Worm (Caenorhabditis elegans) whole organism, L3 larva: ENCODE results near the gene B0563.8.
"Not testable (repeated sequence)": the region's sequence is repeated elsewhere in the genome, so short reads cannot be mapped to it uniquely, and the experiment has no call there.

Experiments
- R02D3.7 ChIP-seq: fragments of 150-350 bp; optimal IDR thresholded peaks from 2 replicates; lab custom pipeline; 2014; ENCODE audit warnings: missing biosample characterization, missing genetic modification characterization
- ZK546.5 ChIP-seq: sonication (generic microtip); optimal IDR thresholded peaks from 2 replicates; lab custom pipeline; 2017; ENCODE audit warnings: missing biosample characterization, missing genetic modification characterization
- ceh-82 ChIP-seq: fragments of 150-350 bp; optimal IDR thresholded peaks from 2 replicates; lab custom pipeline; 2014; ENCODE audit warnings: missing biosample characterization, missing genetic modification characterization
- ceh-9 ChIP-seq: sonication (generic microtip); optimal IDR thresholded peaks from 2 replicates; lab custom pipeline; 2018; ENCODE audit warnings: missing biosample characterization, missing genetic modification characterization
- daf-12 ChIP-seq: fragments of 150-350 bp; optimal IDR thresholded peaks from 2 replicates; lab custom pipeline; 2014; ENCODE audit warnings: missing biosample characterization, missing genetic modification reagents, missing genetic modification characterization
- egl-27 ChIP-seq: sonication (generic microtip); optimal IDR thresholded peaks from 4 replicates; lab custom pipeline; 2017; ENCODE audit warnings: missing biosample characterization, missing genetic modification reagents, missing genetic modification characterization
- egl-5 ChIP-seq: fragments of 150-350 bp; optimal IDR thresholded peaks from 2 replicates; lab custom pipeline; 2017; ENCODE audit warnings: missing biosample characterization, missing genetic modification reagents, missing genetic modification characterization, inconsistent platforms
- elt-1 ChIP-seq: fragments of 150-350 bp; optimal IDR thresholded peaks from 2 replicates; lab custom pipeline; 2014; ENCODE audit warnings: missing biosample characterization, missing genetic modification characterization
- eor-1 ChIP-seq, 2 experiments: fragments of 150-350 bp; optimal IDR thresholded peaks; 2 replicates each; lab custom pipeline; 2014 to 2018; ENCODE audit warnings: missing biosample characterization in 2 of 2, missing genetic modification characterization in 2 of 2
- fkh-10 ChIP-seq: sonication (generic microtip); optimal IDR thresholded peaks from 2 replicates; lab custom pipeline; 2017; ENCODE audit warnings: missing biosample characterization, missing genetic modification reagents, missing genetic modification characterization
- fkh-2 ChIP-seq: fragments of 150-350 bp; optimal IDR thresholded peaks from 2 replicates; lab custom pipeline; 2014; ENCODE audit warnings: missing biosample characterization, missing genetic modification reagents, missing genetic modification characterization
- fos-1 ChIP-seq: fragments of 150-350 bp; optimal IDR thresholded peaks from 2 replicates; lab custom pipeline; 2014; ENCODE audit warnings: missing biosample characterization, missing genetic modification characterization
- hmg-11 ChIP-seq: sonication (generic microtip); optimal IDR thresholded peaks from 2 replicates; lab custom pipeline; 2016; ENCODE audit warnings: missing genetic modification characterization, missing compliant biosample characterization
- lin-15B ChIP-seq: fragments of 150-350 bp; optimal IDR thresholded peaks from 2 replicates; lab custom pipeline; 2014; ENCODE audit warnings: missing biosample characterization, missing genetic modification characterization
- lin-39 ChIP-seq: fragments of 150-350 bp; optimal IDR thresholded peaks from 2 replicates; lab custom pipeline; 2018; ENCODE audit warnings: missing biosample characterization, missing genetic modification reagents, missing genetic modification characterization
- mdl-1 ChIP-seq: fragments of 150-350 bp; optimal IDR thresholded peaks from 2 replicates; lab custom pipeline; 2014; ENCODE audit warnings: missing biosample characterization, missing genetic modification characterization
- mml-1 ChIP-seq: fragments of 150-350 bp; sonication (generic microtip); optimal IDR thresholded peaks from 3 replicates; lab custom pipeline; 2014; ENCODE audit warnings: missing biosample characterization, missing genetic modification characterization
- nfya-1 ChIP-seq: sonication (generic microtip); optimal IDR thresholded peaks from 2 replicates; lab custom pipeline; 2017; ENCODE audit warnings: missing genetic modification characterization, mild to moderate bottlenecking, missing compliant biosample characterization, antibody characterized with exemption, moderate library complexity; ENCODE audit not compliant: insufficient read depth
- nhr-11 ChIP-seq: fragments of 150-350 bp; optimal IDR thresholded peaks from 2 replicates; lab custom pipeline; 2014; ENCODE audit warnings: missing biosample characterization, missing genetic modification characterization
- nhr-12 ChIP-seq: fragments of 150-350 bp; optimal IDR thresholded peaks from 2 replicates; lab custom pipeline; 2014; ENCODE audit warnings: missing biosample characterization, missing genetic modification characterization
- nhr-237 ChIP-seq: fragments of 150-350 bp; optimal IDR thresholded peaks from 2 replicates; lab custom pipeline; 2014; ENCODE audit warnings: missing biosample characterization, missing genetic modification characterization
- nhr-25 ChIP-seq: sonication (generic microtip); optimal IDR thresholded peaks from 2 replicates; lab custom pipeline; 2017; ENCODE audit warnings: missing biosample characterization, missing genetic modification characterization
- nhr-28 ChIP-seq: fragments of 150-350 bp; optimal IDR thresholded peaks from 2 replicates; lab custom pipeline; 2014; ENCODE audit warnings: missing biosample characterization, missing genetic modification characterization
- nhr-43 ChIP-seq: sonication (generic microtip); optimal IDR thresholded peaks from 2 replicates; lab custom pipeline; 2016; ENCODE audit warnings: mild to moderate bottlenecking, missing genetic modification characterization, missing compliant biosample characterization; ENCODE audit not compliant: poor library complexity, severe bottlenecking
- nhr-76 ChIP-seq: fragments of 150-350 bp; sonication (generic microtip); optimal IDR thresholded peaks from 5 replicates; lab custom pipeline; 2014; ENCODE audit warnings: missing biosample characterization, missing genetic modification characterization
- nhr-77 ChIP-seq: fragments of 150-350 bp; optimal IDR thresholded peaks from 2 replicates; lab custom pipeline; 2014; ENCODE audit warnings: missing biosample characterization, missing genetic modification characterization
- pha-4 ChIP-seq: fragments of 150-350 bp; optimal IDR thresholded peaks from 2 replicates; lab custom pipeline; 2014; ENCODE audit warnings: missing biosample characterization, missing genetic modification reagents, missing genetic modification characterization
- pqm-1 ChIP-seq: fragments of 150-350 bp; optimal IDR thresholded peaks from 2 replicates; lab custom pipeline; 2017; ENCODE audit warnings: missing biosample characterization, missing genetic modification characterization, inconsistent platforms
- sea-2 ChIP-seq: fragments of 150-350 bp; sonication (generic microtip); optimal IDR thresholded peaks from 4 replicates; lab custom pipeline; 2014; ENCODE audit warnings: missing biosample characterization, missing genetic modification reagents, missing genetic modification characterization
- snpc-4 ChIP-seq: fragments of 150-350 bp; optimal IDR thresholded peaks from 2 replicates; lab custom pipeline; 2014; ENCODE audit warnings: missing biosample characterization, missing genetic modification characterization
- tbx-2 ChIP-seq: sonication (generic microtip); optimal IDR thresholded peaks from 2 replicates; lab custom pipeline; 2016; ENCODE audit warnings: mild to moderate bottlenecking, missing genetic modification characterization, missing compliant biosample characterization
- unc-39 ChIP-seq: sonication (generic microtip); optimal IDR thresholded peaks from 4 replicates; lab custom pipeline; 2017; ENCODE audit warnings: missing biosample characterization, missing genetic modification characterization
- ztf-4 ChIP-seq: fragments of 150-350 bp; optimal IDR thresholded peaks from 2 replicates; lab custom pipeline; 2014; ENCODE audit warnings: missing biosample characterization, missing genetic modification characterization

Gene B0563.8

DNA sequence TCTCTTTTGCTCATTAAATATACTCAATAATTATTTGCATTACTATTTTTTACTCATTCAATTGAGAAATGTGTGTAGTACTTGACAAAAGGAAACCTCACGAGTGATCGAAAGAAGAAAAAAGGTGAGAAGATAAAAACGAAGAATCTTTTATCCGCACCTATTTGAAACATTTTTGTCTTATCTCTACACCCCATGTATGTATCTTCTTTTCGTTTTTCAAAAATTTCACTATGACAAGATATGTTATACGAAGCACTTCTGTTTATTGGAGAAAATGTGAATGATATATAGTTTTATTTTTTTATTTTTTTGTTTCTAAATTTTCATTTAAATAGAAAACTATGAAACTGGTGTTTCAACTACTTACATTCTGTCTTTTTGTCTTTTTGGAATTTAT, 30.7 kb upstream of the B0563.8 start:
- TF ChIP-seq ZK546.5 (tag; lab: Kevin White, UChicago) (no peak), nhr-12 (tag; lab: Kevin White, UChicago) (no peak), pha-4 (tag; lab: Kevin White, UChicago) (no peak), egl-27 (tag; lab: Kevin White, UChicago) (no peak), mml-1 (no peak), fkh-10 (GFP tag; lab: Kevin White, UChicago) (no peak), sea-2 (GFP tag; lab: Kevin White, UChicago) (no peak), pqm-1 (tag; lab: Kevin White, UChicago) (no peak), egl-5 (tag; lab: Kevin White, UChicago) (no peak), tbx-2 (tag; lab: Kevin White, UChicago) (no peak), nhr-76 (tag; lab: Kevin White, UChicago) (no peak), nhr-11 (no peak), nhr-237 (tag; lab: Kevin White, UChicago) (no peak), ceh-9 (tag; lab: Kevin White, UChicago) (no peak), ztf-4 (no peak), R02D3.7 (no peak), nfya-1 (tag; lab: Kevin White, UChicago) (no peak)

DNA sequence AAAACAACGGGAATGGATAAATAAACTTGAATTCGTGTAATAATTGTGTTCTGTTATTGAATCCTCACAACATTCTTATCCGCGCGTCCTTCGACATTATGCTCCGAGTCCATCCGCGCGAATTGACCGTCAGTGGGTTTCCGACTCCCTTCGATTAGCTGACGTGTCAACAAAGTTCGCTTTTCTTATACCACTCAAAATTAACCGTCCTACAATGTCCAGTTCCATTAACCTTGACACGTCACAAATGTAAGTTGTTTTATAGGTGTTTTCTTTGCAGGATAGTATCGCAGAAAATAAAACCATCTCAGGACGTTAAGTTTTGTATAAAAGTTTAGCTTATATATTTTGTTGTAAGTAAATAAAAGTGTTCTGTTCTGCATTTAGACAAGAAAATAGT, 29.2 kb upstream of the B0563.8 start, which contains the start of gene crb-3:
TSS of gene crb-3 (plus strand) at position 301 of the 400 bp plus-strand sequence.
- TF ChIP-seq nfya-1 (tag; lab: Kevin White, UChicago); R02D3.7; mdl-1 (tag; lab: Kevin White, UChicago): not testable (repeated sequence)

DNA sequence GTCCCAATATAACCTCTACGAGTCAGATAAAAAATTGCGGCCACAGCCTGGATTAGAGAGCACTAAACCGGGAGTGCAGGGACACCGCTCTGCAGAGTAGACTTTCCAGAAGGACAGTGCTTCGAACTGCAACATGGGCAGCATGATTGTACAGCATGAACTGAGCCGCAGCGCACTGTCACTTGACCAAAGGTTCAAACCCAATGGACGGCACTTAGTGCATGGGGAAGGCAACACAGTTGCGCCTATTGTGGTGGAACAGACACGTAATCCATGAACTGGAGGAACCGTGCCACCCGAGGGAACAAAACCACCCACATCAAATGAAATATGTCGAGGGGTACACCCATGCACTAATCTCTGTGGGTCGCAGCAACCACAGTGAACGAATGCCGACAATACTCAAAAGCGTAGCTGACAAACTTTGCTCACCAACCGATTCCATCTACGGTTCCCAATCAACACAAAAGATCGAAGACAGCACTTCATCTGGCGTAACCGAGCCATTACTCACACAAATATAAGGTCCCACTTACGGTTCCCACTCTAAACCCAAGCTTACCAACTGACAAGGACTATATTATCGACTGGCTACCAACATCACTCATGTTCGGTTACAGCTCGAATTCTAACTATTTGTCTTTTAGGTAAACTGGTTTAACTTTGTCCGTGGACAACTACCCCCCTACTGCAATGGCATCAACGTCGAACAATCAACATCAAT, 21.2 kb upstream of the B0563.8 start:
- TF ChIP-seq hmg-11 (tag; lab: Kevin White, UChicago): no peak
- no peak for TF ChIP-seq pha-4 (tag; lab: Kevin White, UChicago)
- no peak for TF ChIP-seq nhr-25 (tag; lab: Kevin White, UChicago)
- no peak for TF ChIP-seq lin-15B (tag; lab: Kevin White, UChicago)
- TF ChIP-seq ceh-82 (tag; lab: Kevin White, UChicago): no peak
- TF ChIP-seq fkh-2: no peak
- no peak for TF ChIP-seq nhr-43
- TF ChIP-seq snpc-4 (tag; lab: Kevin White, UChicago): no peak
- no peak for TF ChIP-seq pqm-1 (tag; lab: Kevin White, UChicago)
- TF ChIP-seq elt-1 (tag; lab: Kevin White, UChicago): no peak
- TF ChIP-seq tbx-2 (tag; lab: Kevin White, UChicago): no peak
- TF ChIP-seq nhr-77 (tag; lab: Kevin White, UChicago): no peak
- TF ChIP-seq unc-39 (tag; lab: Kevin White, UChicago): no peak
- no peak for TF ChIP-seq nfya-1 (tag; lab: Kevin White, UChicago)
- no peak for TF ChIP-seq daf-12 (tag; lab: Kevin White, UChicago)
- no peak for TF ChIP-seq sea-2 (GFP tag; lab: Kevin White, UChicago)

DNA sequence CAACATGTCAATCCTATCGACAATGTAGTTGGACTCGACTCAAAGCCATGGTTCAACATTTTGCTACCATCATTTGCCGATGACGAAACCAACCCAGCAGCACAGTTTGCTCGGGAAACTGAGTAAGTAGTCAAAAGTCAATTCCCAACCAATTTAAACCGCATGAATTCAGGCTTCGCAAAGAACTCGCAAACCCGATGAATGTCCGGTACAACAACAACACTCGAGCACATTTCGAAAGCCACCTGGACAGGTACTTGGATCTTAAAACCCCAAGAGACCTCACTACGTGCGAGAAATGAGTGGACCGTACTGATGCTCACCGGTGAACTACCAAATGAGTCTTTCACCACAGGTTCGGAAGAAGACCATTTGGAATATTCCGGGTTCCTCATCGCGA, 19.8 kb upstream of the B0563.8 start:
- TF ChIP-seq pha-4 (tag; lab: Kevin White, UChicago) (no peak), fkh-2 (no peak), nhr-11 (no peak), egl-5 (tag; lab: Kevin White, UChicago) (no peak), fkh-10 (GFP tag; lab: Kevin White, UChicago) (no peak), lin-39 (tag; lab: Kevin White, UChicago) (no peak), mdl-1 (tag; lab: Kevin White, UChicago) (no peak), nhr-12 (tag; lab: Kevin White, UChicago) (no peak), R02D3.7 (no peak), hmg-11 (tag; lab: Kevin White, UChicago) (no peak)

DNA sequence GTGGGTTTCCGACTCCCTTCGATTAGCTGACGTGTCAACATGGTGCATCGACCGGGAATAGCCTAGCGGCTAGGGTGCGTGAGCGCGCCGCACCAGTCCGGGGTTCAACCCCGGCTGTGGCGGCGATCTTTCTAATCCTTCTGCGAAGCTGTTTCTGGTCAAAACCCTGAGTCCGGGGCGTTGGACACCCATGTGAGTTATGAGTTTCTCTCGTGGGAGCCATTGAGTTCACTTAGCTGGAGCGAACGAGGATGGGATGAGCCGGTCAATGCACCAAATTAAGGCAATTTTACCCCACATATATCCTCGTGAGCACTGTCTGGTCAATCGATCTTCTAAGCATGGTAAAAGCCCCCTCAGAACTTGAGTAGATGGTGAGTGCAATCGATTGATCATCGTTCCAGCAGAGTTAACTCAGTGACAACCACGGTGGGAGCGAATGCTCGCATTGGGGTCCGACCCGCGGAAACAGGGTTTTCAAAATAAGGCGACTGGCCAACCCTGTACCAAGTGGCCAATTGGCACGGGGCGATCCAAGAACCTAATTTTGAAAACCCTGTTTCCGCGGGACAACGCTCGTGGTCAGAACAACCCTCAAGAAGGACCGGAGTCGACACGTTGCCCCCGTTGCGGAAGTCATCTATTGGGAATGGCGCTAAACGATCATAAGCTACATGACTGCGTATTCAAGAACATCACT, 17.6 kb upstream of the B0563.8 start, which contains the start of gene Y81B9A.1:
TSS of gene Y81B9A.1 (plus strand) at position 650 of the 700 bp plus-strand sequence.
- no peak for TF ChIP-seq nhr-12 (tag; lab: Kevin White, UChicago)
- TF ChIP-seq R02D3.7: no peak
- TF ChIP-seq nfya-1 (tag; lab: Kevin White, UChicago): no peak
- TF ChIP-seq nhr-28 (tag; lab: Kevin White, UChicago): no peak
- TF ChIP-seq eor-1 (tag; optimal IDR thresholded peaks at IDR 0.05; lab: Kevin White, UChicago): no peak
- TF ChIP-seq nhr-43: no peak
- no peak for TF ChIP-seq mml-1
- TF ChIP-seq egl-5 (tag; lab: Kevin White, UChicago): no peak
- no peak for TF ChIP-seq nhr-77 (tag; lab: Kevin White, UChicago)
- TF ChIP-seq elt-1 (tag; lab: Kevin White, UChicago): no peak
- TF ChIP-seq ceh-82 (tag; lab: Kevin White, UChicago): no peak
- TF ChIP-seq fos-1: no peak
